Fruit fly (Drosophila melanogaster): ENCODE measurements around the gene CG13085.

dm6 chr2L:19454070-19454751 lies 30.4 kb downstream of the CG13085 start, which contains the start of gene CG10026:
- TF ChIP-seq EcR (GFP tag; optimal IDR thresholded peaks at IDR 0.05) (peak in 1 of 2 experiments; percentile 93), CG8478 (optimal IDR thresholded peaks at IDR 0.05) (no peak), usp (GFP tag; optimal IDR thresholded peaks at IDR 0.05) (no peak), pan (optimal IDR thresholded peaks at IDR 0.05) (no peak), Dll (optimal IDR thresholded peaks at IDR 0.05) (no peak), psq (optimal IDR thresholded peaks at IDR 0.05) (no peak)

Measured in whole organism.